Fruit fly (Drosophila melanogaster) whole organism, embryonic: ENCODE data around the gene CG32280.

ENCODE experiments used
- CG10366 ChIP-seq: fragments of 200-800 bp; sonication (Bioruptor generic); IDR thresholded peaks from 2 replicates; pipeline ENCODE4 v1.3.6; 2022; ENCODE audit warnings: missing biosample characterization, missing genetic modification characterization
- CG12236 ChIP-seq: fragments of 200-800 bp; sonication (Bioruptor generic); optimal IDR thresholded peaks from 2 replicates; lab custom pipeline; 2016; ENCODE audit warnings: missing biosample characterization, missing genetic modification characterization
- CG1529 ChIP-seq: fragments of 200-800 bp; sonication (Bioruptor generic); optimal IDR thresholded peaks from 3 replicates; lab custom pipeline; 2018; ENCODE audit warnings: missing biosample characterization, missing genetic modification characterization
- CG16863 ChIP-seq: fragments of 200-800 bp; sonication (Bioruptor generic); optimal IDR thresholded peaks from 3 replicates; lab custom pipeline; 2016; ENCODE audit warnings: missing biosample characterization, missing genetic modification characterization
- CG17802 ChIP-seq: fragments of 200-800 bp; sonication (Bioruptor generic); optimal IDR thresholded peaks from 2 replicates; lab custom pipeline; 2018; ENCODE audit warnings: missing biosample characterization, mild to moderate bottlenecking, missing genetic modification characterization, moderate library complexity
- CG17829 ChIP-seq: fragments of 200-800 bp; optimal IDR thresholded peaks from 2 replicates; lab custom pipeline; 2019; ENCODE audit warnings: missing biosample characterization, mild to moderate bottlenecking, missing genetic modification characterization, moderate library complexity
- CG1792 ChIP-seq: fragments of 200-800 bp; sonication (Bioruptor generic); optimal IDR thresholded peaks from 2 replicates; lab custom pipeline; 2016; ENCODE audit warnings: missing biosample characterization, missing genetic modification characterization
- CG2116 ChIP-seq: fragments of 200-800 bp; sonication (Bioruptor generic); optimal IDR thresholded peaks from 3 replicates; lab custom pipeline; 2018; ENCODE audit warnings: missing biosample characterization, mild to moderate bottlenecking, missing genetic modification characterization
- CG31441 ChIP-seq: fragments of 200-800 bp; sonication (Bioruptor generic); IDR thresholded peaks from 2 replicates; pipeline ENCODE4 v1.3.6; 2022; ENCODE audit warnings: missing biosample characterization, missing genetic modification characterization
- CG34224 ChIP-seq: fragments of 200-800 bp; sonication (Bioruptor generic); IDR thresholded peaks from 3 replicates; pipeline ENCODE4 v1.3.6; 2022; ENCODE audit warnings: missing biosample characterization, missing genetic modification characterization; ENCODE audit not compliant: partially characterized antibody
- CG4404 ChIP-seq: fragments of 200-800 bp; sonication (Bioruptor generic); IDR thresholded peaks from 2 replicates; pipeline ENCODE4 v1.3.6; 2022; ENCODE audit warnings: missing biosample characterization, missing genetic modification characterization
- CG9609 ChIP-seq: fragments of 200-800 bp; sonication (Bioruptor generic); optimal IDR thresholded peaks from 3 replicates; lab custom pipeline; 2016; ENCODE audit warnings: missing biosample characterization, missing genetic modification characterization
- CG9727 ChIP-seq: fragments of 200-800 bp; sonication (Bioruptor generic); optimal IDR thresholded peaks from 3 replicates; lab custom pipeline; 2017; ENCODE audit warnings: missing biosample characterization, mild to moderate bottlenecking, missing genetic modification characterization
- CG9817 ChIP-seq: fragments of 200-800 bp; sonication (Bioruptor generic); optimal IDR thresholded peaks from 2 replicates; lab custom pipeline; 2018; ENCODE audit warnings: missing biosample characterization, mild to moderate bottlenecking, missing genetic modification characterization, moderate library complexity
- CG9932 ChIP-seq: fragments of 200-800 bp; sonication (Bioruptor generic); IDR thresholded peaks from 2 replicates; pipeline ENCODE4 v1.3.6; 2022; ENCODE audit warnings: missing biosample characterization, missing genetic modification characterization
- Dip3 ChIP-seq: fragments of 200-800 bp; sonication (Bioruptor generic); optimal IDR thresholded peaks from 3 replicates; lab custom pipeline; 2016; ENCODE audit warnings: missing biosample characterization, missing genetic modification characterization
- Doc3 ChIP-seq: fragments of 200-800 bp; sonication (Bioruptor generic); IDR thresholded peaks from 3 replicates; pipeline ENCODE4 v1.3.6; 2022; ENCODE audit warnings: missing biosample characterization, missing genetic modification characterization; ENCODE audit not compliant: partially characterized antibody
- Gug ChIP-seq: fragments of 200-800 bp; sonication (Bioruptor generic); IDR thresholded peaks from 4 replicates; pipeline ENCODE4 v1.3.6; 2022; ENCODE audit warnings: missing biosample characterization, missing genetic modification characterization
- H2.0 ChIP-seq: fragments of 200-800 bp; sonication (Bioruptor generic); IDR thresholded peaks from 2 replicates; pipeline ENCODE4 v1.3.6; 2022; ENCODE audit warnings: missing biosample characterization, missing genetic modification characterization
- HmgZ ChIP-seq: fragments of 200-800 bp; sonication (Bioruptor generic); optimal IDR thresholded peaks from 2 replicates; lab custom pipeline; 2018; ENCODE audit warnings: missing biosample characterization, mild to moderate bottlenecking, missing genetic modification characterization
- Hmr ChIP-seq: fragments of 200-800 bp; sonication (Bioruptor generic); optimal IDR thresholded peaks from 3 replicates; lab custom pipeline; 2017; ENCODE audit warnings: mild to moderate bottlenecking, missing biosample characterization, missing genetic modification reagents, missing genetic modification characterization
- Max ChIP-seq: fragments of 200-800 bp; sonication (Bioruptor generic); optimal IDR thresholded peaks from 2 replicates; lab custom pipeline; 2016; ENCODE audit warnings: missing biosample characterization, mild to moderate bottlenecking, missing genetic modification characterization
- Meics ChIP-seq: fragments of 200-800 bp; sonication (Bioruptor generic); optimal IDR thresholded peaks from 2 replicates; lab custom pipeline; 2017; ENCODE audit warnings: missing biosample characterization, mild to moderate bottlenecking, missing genetic modification characterization
- Myb ChIP-seq: fragments of 200-800 bp; sonication (Bioruptor generic); optimal IDR thresholded peaks from 2 replicates; lab custom pipeline; 2016; ENCODE audit warnings: missing biosample characterization, missing genetic modification characterization
- Neu2 ChIP-seq: fragments of 200-800 bp; sonication (Bioruptor generic); optimal IDR thresholded peaks from 3 replicates; lab custom pipeline; 2016; ENCODE audit warnings: missing biosample characterization, missing genetic modification characterization, borderline replicate concordance
- PHDP ChIP-seq: fragments of 200-800 bp; sonication (Bioruptor generic); optimal IDR thresholded peaks from 3 replicates; lab custom pipeline; 2018; ENCODE audit warnings: missing biosample characterization, mild to moderate bottlenecking, missing genetic modification characterization, moderate library complexity
- Poxn ChIP-seq: fragments of 200-800 bp; sonication (Bioruptor generic); IDR thresholded peaks from 2 replicates; pipeline ENCODE4 v1.3.6; 2022; ENCODE audit warnings: missing biosample characterization, missing genetic modification characterization
- Xrp1 ChIP-seq: fragments of 200-800 bp; sonication (Bioruptor generic); IDR thresholded peaks from 2 replicates; pipeline ENCODE4 v1.3.6; 2022; ENCODE audit warnings: missing biosample characterization, missing genetic modification characterization
- aop ChIP-seq: fragments of 200-800 bp; sonication (Bioruptor generic); IDR thresholded peaks from 2 replicates; pipeline ENCODE4 v1.3.6; 2022; ENCODE audit warnings: missing biosample characterization, missing genetic modification characterization
- ara ChIP-seq: fragments of 200-800 bp; sonication (Bioruptor generic); IDR thresholded peaks from 2 replicates; pipeline ENCODE4 v1.3.6; 2022; ENCODE audit warnings: missing biosample characterization, missing genetic modification characterization
- bbx ChIP-seq: fragments of 200-800 bp; sonication (Bioruptor generic); IDR thresholded peaks from 2 replicates; pipeline ENCODE4 v1.3.6; 2022; ENCODE audit warnings: missing biosample characterization, missing genetic modification characterization; ENCODE audit not compliant: partially characterized antibody
- bsh ChIP-seq, 2 experiments: fragments of 200-800 bp; sonication (Bioruptor generic); optimal IDR thresholded peaks; 2 replicates each; lab custom pipeline; 2017 to 2018; ENCODE audit warnings: mild to moderate bottlenecking in 2 of 2, missing biosample characterization in 2 of 2, missing genetic modification characterization in 2 of 2, moderate library complexity in 1 of 2
- chinmo ChIP-seq: fragments of 200-800 bp; sonication (Bioruptor generic); IDR thresholded peaks from 4 replicates; pipeline ENCODE4 v1.3.6; 2022; ENCODE audit warnings: missing biosample characterization, missing genetic modification characterization; ENCODE audit not compliant: partially characterized antibody
- crc ChIP-seq: fragments of 200-800 bp; sonication (Bioruptor generic); optimal IDR thresholded peaks from 2 replicates; lab custom pipeline; 2016; ENCODE audit warnings: missing biosample characterization, missing genetic modification characterization
- cwo ChIP-seq: fragments of 200-800 bp; sonication (Bioruptor generic); optimal IDR thresholded peaks from 3 replicates; lab custom pipeline; 2017; ENCODE audit warnings: missing biosample characterization, missing genetic modification characterization, mild to moderate bottlenecking, moderate library complexity, missing genetic modification reagents
- dan ChIP-seq: fragments of 200-800 bp; sonication (Bioruptor generic); IDR thresholded peaks from 2 replicates; pipeline ENCODE4 v1.3.6; 2022; ENCODE audit warnings: missing biosample characterization, missing genetic modification characterization
- dmrt99B ChIP-seq: fragments of 200-800 bp; sonication (Bioruptor generic); optimal IDR thresholded peaks from 2 replicates; lab custom pipeline; 2018; ENCODE audit warnings: missing biosample characterization, mild to moderate bottlenecking, missing genetic modification characterization, moderate library complexity
- gfzf ChIP-seq: fragments of 200-800 bp; sonication (Bioruptor generic); optimal IDR thresholded peaks from 2 replicates; lab custom pipeline; 2016; ENCODE audit warnings: missing biosample characterization, mild to moderate bottlenecking, missing genetic modification characterization, moderate library complexity
- grau ChIP-seq: fragments of 200-800 bp; optimal IDR thresholded peaks from 3 replicates; lab custom pipeline; 2019; ENCODE audit warnings: missing biosample characterization, mild to moderate bottlenecking, missing genetic modification characterization, moderate library complexity
- gsb ChIP-seq: fragments of 200-800 bp; sonication (Bioruptor generic); IDR thresholded peaks from 2 replicates; pipeline ENCODE4 v1.3.6; 2022; ENCODE audit warnings: missing biosample characterization, missing genetic modification characterization
- jumu ChIP-seq: fragments of 200-800 bp; sonication (Bioruptor generic); optimal IDR thresholded peaks from 3 replicates; lab custom pipeline; 2016; ENCODE audit warnings: missing biosample characterization, missing genetic modification characterization
- lola ChIP-seq, 3 experiments: fragments of >200 bp in 2 of 3; fragments of 200-800 bp in 1 of 3; sonication (Bioruptor generic) in 1 of 3; optimal IDR thresholded peaks; 2 replicates each; lab custom pipeline; 2017 to 2019; ENCODE audit warnings: missing biosample characterization in 3 of 3, missing genetic modification characterization in 3 of 3, mild to moderate bottlenecking in 1 of 3, moderate library complexity in 1 of 3
- mam ChIP-seq: fragments of 200-800 bp; sonication (Bioruptor generic); optimal IDR thresholded peaks from 3 replicates; lab custom pipeline; 2016; ENCODE audit warnings: missing biosample characterization, missing genetic modification characterization
- nau ChIP-seq: fragments of 200-800 bp; sonication (Bioruptor generic); optimal IDR thresholded peaks from 3 replicates; lab custom pipeline; 2017; ENCODE audit warnings: missing biosample characterization, mild to moderate bottlenecking, missing genetic modification characterization, missing genetic modification reagents
- nmo ChIP-seq: fragments of 200-800 bp; sonication (Bioruptor generic); optimal IDR thresholded peaks from 2 replicates; lab custom pipeline; 2018; ENCODE audit warnings: missing biosample characterization, mild to moderate bottlenecking, missing genetic modification characterization, moderate library complexity
- ro ChIP-seq: fragments of 200-800 bp; sonication (Bioruptor generic); IDR thresholded peaks from 2 replicates; pipeline ENCODE4 v1.3.6; 2022; ENCODE audit warnings: missing biosample characterization, missing genetic modification characterization
- sima ChIP-seq: fragments of 200-800 bp; sonication (Bioruptor generic); optimal IDR thresholded peaks from 2 replicates; lab custom pipeline; 2016; ENCODE audit warnings: missing biosample characterization, missing genetic modification characterization
- slp2 ChIP-seq: fragments of 200-800 bp; sonication (Bioruptor generic); optimal IDR thresholded peaks from 2 replicates; lab custom pipeline; 2016; ENCODE audit warnings: missing biosample characterization, missing genetic modification characterization
- twi ChIP-seq: fragments of 200-800 bp; optimal IDR thresholded peaks from 2 replicates; lab custom pipeline; 2019; ENCODE audit warnings: missing biosample characterization, mild to moderate bottlenecking, missing genetic modification characterization, moderate library complexity

Gene CG32280

DNA sequence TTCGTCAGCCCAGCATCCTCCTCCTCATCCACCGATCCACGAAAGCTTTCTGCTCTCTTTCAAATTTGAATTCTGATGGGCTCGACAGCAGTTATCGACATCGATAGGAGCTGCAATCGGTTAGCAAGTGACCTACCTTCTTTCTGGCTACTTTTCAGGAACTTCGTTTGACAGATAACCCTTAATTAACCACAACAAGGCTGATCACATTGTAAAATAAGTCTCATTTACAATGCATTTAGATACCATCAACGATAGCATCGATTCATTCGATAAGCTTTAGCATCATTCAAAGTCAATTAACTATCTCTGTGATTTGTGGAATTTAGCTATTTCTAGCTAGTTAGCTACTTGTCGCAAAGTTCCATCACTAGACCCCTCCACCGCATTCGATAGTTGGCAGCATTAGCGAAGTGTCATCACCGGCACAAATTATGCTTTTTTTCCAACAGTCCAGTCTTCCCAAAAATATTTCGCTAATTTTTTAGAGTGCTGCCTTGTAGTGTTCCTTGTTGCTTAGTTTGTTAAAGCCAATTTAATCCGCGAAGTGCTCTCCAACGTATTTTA, 13.6 kb downstream of the CG32280 start, which contains the start of the genes MnM and Girdin (continued):
- TF ChIP-seq PHDP (tag; lab: Kevin White, UChicago) (no peak), CG10366 (GFP tag; lab: Robert Waterston, UW) (peak; percentile 55), Meics (peak; percentile 22), CG4404 (peak; percentile 28; the same call in 1 of the 2 replicates), CG16863 (GFP tag; lab: Kevin White, UChicago) (peak; percentile 63), CG31441 (GFP tag; lab: Robert Waterston, UW) (no peak), Myb (GFP tag; lab: Kevin White, UChicago) (peak; percentile 89), CG9609 (peak; percentile 79), Xrp1 (GFP tag; lab: Robert Waterston, UW) (peak; percentile 41; the same call in 1 of the 2 replicates), CG34224 (peak; percentile 74; the same call in 2 of the 3 replicates), grau (tag; lab: Kevin White, UChicago) (peak; percentile 74), Poxn (GFP tag; lab: Robert Waterston, UW) (peak; percentile 10; the same call in 1 of the 2 replicates), dmrt99B (tag; lab: Kevin White, UChicago) (no peak), CG1529 (GFP tag; lab: Kevin White, UChicago) (no peak), Hmr (GFP tag; lab: Kevin White, UChicago) (peak; percentile 59), nmo (peak; percentile 87), CG1792 (GFP tag; lab: Kevin White, UChicago) (peak; percentile 17), Neu2 (GFP tag; lab: Kevin White, UChicago) (peak; percentile 50), gsb (GFP tag; lab: Robert Waterston, UW) (no peak), slp2 (peak; percentile 51), lola (GFP tag; optimal IDR thresholded peaks at IDR 0.05; lab: Kevin White, UChicago) (peak in 1 of 3 experiments; percentile 58), dan (GFP tag; lab: Robert Waterston, UW) (no peak), CG12236 (GFP tag; lab: Kevin White, UChicago) (peak; percentile 1), Doc3 (GFP tag; lab: Robert Waterston, UW) (peak; percentile 82), CG9727 (GFP tag; lab: Kevin White, UChicago) (peak; percentile 46), chinmo (GFP tag; lab: Robert Waterston, UW) (0 out of 4 replicates have a peak, but pooled peaks have one; percentile 4), CG9932 (GFP tag; lab: Robert Waterston, UW) (peak; percentile 88), twi (peak; percentile 43), jumu (peak; percentile 86), gfzf (peak; percentile 34), sima (no peak), crc (peak; percentile 0), mam (GFP tag; lab: Kevin White, UChicago) (peak; percentile 74), ro (GFP tag; lab: Robert Waterston, UW) (no peak), CG17829 (tag; lab: Kevin White, UChicago) (peak; percentile 71), nau (GFP tag; lab: Kevin White, UChicago) (no peak), Dip3 (GFP tag; lab: Kevin White, UChicago) (peak; percentile 73), ara (peak; percentile 30; the same call in 1 of the 2 replicates), HmgZ (tag; lab: Kevin White, UChicago) (peak; percentile 82), bsh (GFP tag; optimal IDR thresholded peaks at IDR 0.05; lab: Kevin White, UChicago) (peak in 1 of 2 experiments; percentile 41), Max (peak; percentile 43), CG9817 (tag; lab: Kevin White, UChicago) (peak; percentile 67), aop (GFP tag; lab: Robert Waterston, UW) (no peak), Gug (GFP tag; lab: Robert Waterston, UW) (peak; percentile 56; the same call in 2 of the 4 replicates), H2.0 (GFP tag; lab: Robert Waterston, UW) (0 out of 2 replicates have a peak, but pooled peaks have one; percentile 8), CG17802 (tag; lab: Kevin White, UChicago) (no peak), CG2116 (GFP tag; lab: Kevin White, UChicago) (peak; percentile 85), cwo (GFP tag; lab: Kevin White, UChicago) (no peak), bbx (GFP tag; lab: Robert Waterston, UW) (peak; percentile 63)
